Fruit fly (Drosophila melanogaster) S2 (cell line): Measurements from ENCODE around the gene CG13893.

ENCODE experiments used
- CG8478 ChIP-seq: fragments of >200 bp; optimal IDR thresholded peaks from 2 replicates; lab custom pipeline; 2018
- CTCF ChIP-seq, 2 experiments: fragments of >200 bp; optimal IDR thresholded peaks; 2 replicates each; lab custom pipeline; 2018

The CG13893 gene

DNA sequence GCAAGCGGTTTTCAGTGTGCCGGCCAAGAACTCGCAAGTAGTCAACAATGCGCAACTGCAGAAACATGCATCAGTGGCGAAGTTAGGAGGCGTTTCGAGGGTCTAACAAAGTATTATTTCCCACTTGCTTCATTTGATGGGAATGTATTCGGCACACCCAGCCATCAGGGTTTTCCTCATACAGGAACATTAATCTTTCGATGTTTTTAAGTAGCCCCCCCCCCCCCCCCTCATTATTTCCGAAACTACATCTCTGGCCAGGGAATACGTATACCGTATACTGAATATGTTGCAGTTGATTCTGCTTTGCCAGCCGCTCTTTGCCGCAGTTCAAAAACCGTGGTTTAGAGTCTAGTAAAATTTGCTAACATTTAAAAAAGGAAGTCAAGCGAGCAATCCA is 1.3 kb downstream of the CG13893 start:
- no peak for TF ChIP-seq CG8478 (lab: Kevin White, UChicago)
- TF ChIP-seq CTCF (optimal IDR thresholded peaks at IDR 0.05; lab: Kevin White, UChicago) = no peak

DNA sequence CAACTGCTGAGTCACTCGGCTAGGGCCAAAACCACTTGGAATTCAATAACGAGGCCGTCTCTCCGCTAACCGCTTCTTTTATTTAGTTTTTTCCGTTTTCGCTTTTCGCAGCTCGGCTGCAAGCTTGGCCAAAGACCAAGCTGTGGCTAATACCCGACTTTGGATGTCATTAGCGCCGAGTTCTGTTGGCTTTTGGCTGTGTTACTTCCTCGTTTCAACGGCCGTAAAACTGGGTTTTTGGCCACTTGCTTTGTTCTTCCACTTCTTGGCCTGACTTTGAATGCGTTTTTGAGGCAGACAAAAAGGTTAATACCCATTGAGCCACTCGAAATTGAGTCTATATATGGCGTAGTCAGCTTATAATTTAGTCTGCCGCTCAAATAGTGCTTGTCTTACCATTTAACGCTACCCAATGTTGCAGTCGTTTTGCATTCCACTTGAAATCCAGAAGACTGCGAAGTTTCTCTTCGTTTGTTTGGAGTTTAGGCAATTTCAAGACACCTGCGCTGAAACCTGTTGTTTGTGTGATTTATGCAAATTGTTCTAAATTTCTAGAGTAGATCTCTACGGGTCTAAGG is 2.2 kb downstream of the CG13893 start:
- TF ChIP-seq CTCF (optimal IDR thresholded peaks at IDR 0.05; lab: Kevin White, UChicago) (no peak), CG8478 (lab: Kevin White, UChicago) (no peak)

- no peak for TF ChIP-seq CG8478 (lab: Kevin White, UChicago)
- TF ChIP-seq CTCF (optimal IDR thresholded peaks at IDR 0.05; lab: Kevin White, UChicago) = no peak
Observed at dm6 chr3L:601104-601503, 2.7 kb downstream of the CG13893 start.

dm6 chr3L:593102-593501 is 10.7 kb downstream of the CG13893 start, which contains the start of gene MED14:
Gene MED14 (plus strand): TSS chr3L:593246.
- TF ChIP-seq CTCF (optimal IDR thresholded peaks at IDR 0.05; lab: Kevin White, UChicago) (peak; percentile 15 to 22), CG8478 (lab: Kevin White, UChicago) (no peak)

dm6 chr3L:592251-592650 is 11.6 kb downstream of the CG13893 start:
- TF ChIP-seq CG8478 (lab: Kevin White, UChicago) (no peak), CTCF (optimal IDR thresholded peaks at IDR 0.05; lab: Kevin White, UChicago) (no peak)

DNA sequence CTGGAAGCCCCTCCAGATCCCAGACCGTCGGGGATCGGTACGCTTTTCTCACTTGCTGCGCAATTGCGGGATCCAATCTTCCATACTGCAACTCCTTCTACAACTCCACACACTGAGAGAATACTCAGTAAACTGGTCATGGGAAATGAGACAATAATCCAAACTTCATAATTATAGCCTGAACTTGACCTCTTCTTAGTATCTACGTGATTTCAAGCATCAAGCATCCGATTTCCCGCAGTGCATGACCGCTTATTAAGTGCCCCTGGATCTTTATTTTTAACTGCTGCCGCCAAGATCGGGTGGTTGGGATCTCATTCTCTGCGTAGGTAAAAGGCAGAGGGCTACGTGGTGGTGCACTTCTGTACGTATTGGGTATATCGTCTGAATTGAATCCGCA is 12.4 kb downstream of the CG13893 start:
- TF ChIP-seq CTCF (optimal IDR thresholded peaks at IDR 0.05; lab: Kevin White, UChicago) (no peak), CG8478 (lab: Kevin White, UChicago) (no peak)

- TF ChIP-seq CG8478 (lab: Kevin White, UChicago) (no peak), CTCF (optimal IDR thresholded peaks at IDR 0.05; lab: Kevin White, UChicago) (no peak)
Observed at dm6 chr3L:589290-590281, 14.2 kb downstream of the CG13893 start.

dm6 chr3L:589174-589289 is 14.8 kb downstream of the CG13893 start, which contains the start of gene Kah:
Gene Kah (minus strand): TSS chr3L:589274.
- TF ChIP-seq CG8478 (lab: Kevin White, UChicago) = no peak
- no peak for TF ChIP-seq CTCF (optimal IDR thresholded peaks at IDR 0.05; lab: Kevin White, UChicago)

- TF ChIP-seq CTCF (optimal IDR thresholded peaks at IDR 0.05; lab: Kevin White, UChicago) = no peak
- TF ChIP-seq CG8478 (lab: Kevin White, UChicago) = no peak
Observed at dm6 chr3L:587827-588226, 16.0 kb downstream of the CG13893 start.

dm6 chr3L:586582-587213 is 17.1 kb downstream of the CG13893 start:
- TF ChIP-seq CG8478 (lab: Kevin White, UChicago) = no peak
- TF ChIP-seq CTCF (optimal IDR thresholded peaks at IDR 0.05; lab: Kevin White, UChicago) = no peak

- TF ChIP-seq CG8478 (lab: Kevin White, UChicago) (no peak), CTCF (optimal IDR thresholded peaks at IDR 0.05; lab: Kevin White, UChicago) (no peak)
Observed at dm6 chr3L:581037-581436, 22.8 kb downstream of the CG13893 start, which contains the start of gene Ppm1. Gene Ppm1 (plus strand): TSS chr3L:581337.

dm6 chr3L:572940-573339 is 30.9 kb downstream of the CG13893 start:
- TF ChIP-seq CG8478 (lab: Kevin White, UChicago) = no peak

DNA sequence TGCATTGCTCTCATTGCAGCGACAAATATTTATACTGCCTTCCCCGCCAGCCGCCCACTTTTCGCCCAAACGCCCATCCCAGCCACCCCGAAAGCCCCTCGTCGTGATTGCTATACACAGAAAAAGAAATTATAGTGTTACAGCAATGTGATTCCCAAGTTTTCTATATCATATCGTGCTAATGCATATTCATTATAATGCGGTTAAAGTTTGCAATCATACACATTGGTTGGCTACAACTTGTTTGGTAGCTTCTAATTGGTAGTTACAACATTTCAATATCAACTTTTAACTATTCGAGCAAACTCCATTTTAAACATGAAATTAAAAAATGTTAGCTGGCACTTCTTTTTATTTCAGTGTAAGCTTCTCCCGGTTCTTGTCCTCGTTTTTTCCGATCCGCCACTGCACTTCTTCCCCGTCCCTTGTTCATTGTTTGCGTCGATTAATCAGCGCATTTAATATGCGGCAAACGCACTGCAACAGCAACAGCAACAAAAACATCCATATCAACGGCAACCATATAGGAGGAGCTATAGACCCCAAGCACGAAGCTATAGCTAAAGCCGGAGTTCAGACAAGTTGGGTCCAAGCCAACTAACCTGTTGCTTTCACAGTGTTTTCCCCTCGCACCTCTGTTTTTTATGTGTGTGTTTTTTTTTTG is 37.7 kb downstream of the CG13893 start:
- TF ChIP-seq CTCF (optimal IDR thresholded peaks at IDR 0.05; lab: Kevin White, UChicago) (no peak), CG8478 (lab: Kevin White, UChicago) (no peak)

DNA sequence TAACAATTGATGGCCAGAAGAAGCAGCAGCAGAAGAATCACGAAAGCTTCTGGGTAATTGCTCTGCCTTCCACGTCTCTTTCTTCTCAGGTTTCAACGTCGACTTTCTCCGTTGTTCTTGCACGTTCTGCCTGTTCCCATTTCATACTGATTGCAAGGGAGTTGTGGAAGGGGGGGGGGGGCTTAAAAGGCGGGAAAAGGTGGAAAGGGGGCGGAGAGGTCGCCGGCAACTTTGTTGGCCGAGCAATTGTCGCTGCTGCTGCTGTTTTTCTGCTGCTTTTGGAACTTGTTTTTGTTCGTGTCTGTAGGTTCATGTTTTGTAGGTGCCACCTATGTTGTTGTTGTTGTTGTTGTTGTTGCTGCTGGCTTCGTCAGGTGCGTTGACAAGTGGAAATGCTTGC is 38.2 kb downstream of the CG13893 start:
- no peak for TF ChIP-seq CG8478 (lab: Kevin White, UChicago)
- no peak for TF ChIP-seq CTCF (optimal IDR thresholded peaks at IDR 0.05; lab: Kevin White, UChicago)

dm6 chr3L:563951-564350 is 39.9 kb downstream of the CG13893 start:
- TF ChIP-seq CG8478 (lab: Kevin White, UChicago) (no peak), CTCF (optimal IDR thresholded peaks at IDR 0.05; lab: Kevin White, UChicago) (no peak)
